Worm (Caenorhabditis elegans) whole organism, young adult: ENCODE data around the gene F14H8.5.
"Not testable (repeated sequence)": the region's sequence is repeated elsewhere in the genome, so short reads cannot be mapped to it uniquely, and the experiment has no call there.

Source experiments
- B0035.1 ChIP-seq: sonication (generic microtip); optimal IDR thresholded peaks from 2 replicates; lab custom pipeline; 2016; ENCODE audit warnings: missing genetic modification characterization, mild to moderate bottlenecking, missing compliant biosample characterization, missing genotype, missing genetic modification reagents
- F55B11.4 ChIP-seq: sonication (generic microtip); optimal IDR thresholded peaks from 2 replicates; lab custom pipeline; 2016; ENCODE audit warnings: missing compliant biosample characterization, missing genetic modification characterization, borderline replicate concordance; ENCODE audit not compliant: insufficient read depth
- atf-7 ChIP-seq: sonication (generic microtip); optimal IDR thresholded peaks from 2 replicates; lab custom pipeline; 2017; ENCODE audit warnings: mild to moderate bottlenecking, missing genetic modification characterization, missing compliant biosample characterization
- ccch-3 ChIP-seq: fragments of 200-800 bp; sonication (Bioruptor generic); optimal IDR thresholded peaks from 2 replicates; lab custom pipeline; 2018; ENCODE audit warnings: mild to moderate bottlenecking, missing genetic modification characterization, missing compliant biosample characterization
- efl-1 ChIP-seq: fragments of 150-350 bp; optimal IDR thresholded peaks from 2 replicates; lab custom pipeline; 2014; ENCODE audit warnings: missing biosample characterization, missing genetic modification reagents, missing genetic modification characterization
- gei-17 ChIP-seq: fragments of 200-800 bp; sonication (Bioruptor generic); optimal IDR thresholded peaks from 2 replicates; lab custom pipeline; 2018; ENCODE audit warnings: mild to moderate bottlenecking, missing genetic modification characterization, missing compliant biosample characterization
- madf-6 ChIP-seq: fragments of 200-800 bp; sonication (Bioruptor generic); IDR thresholded peaks from 2 replicates; pipeline ENCODE4 v1.3.6; 2022; ENCODE audit warnings: missing genetic modification reagents, missing genetic modification characterization, missing compliant biosample characterization

- TF ChIP-seq efl-1 (GFP tag; lab: Kevin White, UChicago); ccch-3; gei-17 (GFP tag; lab: Kevin White, UChicago); atf-7 (tag; lab: Kevin White, UChicago); F55B11.4 (tag; lab: Kevin White, UChicago); madf-6; B0035.1 (tag; lab: Kevin White, UChicago): not testable (repeated sequence)
These were observed 10.5 kb downstream of the F14H8.5 start, which contains the start of gene cng-1 for ce11 chrV:15031373-15031772.
